Worm (Caenorhabditis elegans) whole organism, L2 larva: ENCODE measurements around the gene T26A5.2.

Experiments
- C34F6.9 ChIP-seq: fragments of 150-350 bp; optimal IDR thresholded peaks from 2 replicates; lab custom pipeline; 2014; ENCODE audit warnings: missing biosample characterization, missing genetic modification characterization
- F13H6.1 ChIP-seq: sonication (generic microtip); optimal IDR thresholded peaks from 2 replicates; lab custom pipeline; 2016; ENCODE audit warnings: missing genetic modification characterization, missing compliant biosample characterization
- R02D3.7 ChIP-seq: fragments of 150-350 bp; optimal IDR thresholded peaks from 2 replicates; lab custom pipeline; 2014; ENCODE audit warnings: missing biosample characterization, missing genetic modification characterization
- Y55F3AM.14 ChIP-seq: fragments of 200-800 bp; sonication (Bioruptor generic); optimal IDR thresholded peaks from 2 replicates; lab custom pipeline; 2018; ENCODE audit warnings: mild to moderate bottlenecking, missing genetic modification characterization, missing compliant biosample characterization
- ZK546.5 ChIP-seq: sonication (generic microtip); optimal IDR thresholded peaks from 2 replicates; lab custom pipeline; 2017; ENCODE audit warnings: missing biosample characterization, missing genetic modification characterization
- alr-1 ChIP-seq: fragments of 150-350 bp; optimal IDR thresholded peaks from 2 replicates; lab custom pipeline; 2014; ENCODE audit warnings: missing biosample characterization, missing genetic modification characterization
- aly-2 ChIP-seq: fragments of 150-350 bp; optimal IDR thresholded peaks from 2 replicates; lab custom pipeline; 2014; ENCODE audit warnings: missing biosample characterization, missing genetic modification characterization
- ama-1 ChIP-seq: fragments of 150-350 bp; optimal IDR thresholded peaks from 2 replicates; lab custom pipeline; 2018; ENCODE audit warnings: inconsistent platforms
- blmp-1 ChIP-seq: sonication (generic microtip); optimal IDR thresholded peaks from 2 replicates; lab custom pipeline; 2017; ENCODE audit warnings: missing genetic modification characterization, mild to moderate bottlenecking, missing compliant biosample characterization, antibody characterized with exemption, moderate library complexity; ENCODE audit not compliant: insufficient read depth
- ceh-16 ChIP-seq: fragments of 150-350 bp; optimal IDR thresholded peaks from 2 replicates; lab custom pipeline; 2014; ENCODE audit warnings: missing biosample characterization, missing genetic modification characterization
- ceh-82 ChIP-seq: fragments of 150-350 bp; optimal IDR thresholded peaks from 2 replicates; lab custom pipeline; 2014; ENCODE audit warnings: missing biosample characterization, missing genetic modification characterization
- crh-2 ChIP-seq: sonication (generic microtip); optimal IDR thresholded peaks from 2 replicates; lab custom pipeline; 2017; ENCODE audit warnings: missing biosample characterization, missing genetic modification characterization
- egl-27 ChIP-seq: sonication (generic microtip); optimal IDR thresholded peaks from 3 replicates; lab custom pipeline; 2017; ENCODE audit warnings: missing biosample characterization, missing genetic modification reagents, missing genetic modification characterization
- elt-1 ChIP-seq: fragments of 150-350 bp; optimal IDR thresholded peaks from 2 replicates; lab custom pipeline; 2014; ENCODE audit warnings: missing biosample characterization, missing genetic modification characterization
- elt-3 ChIP-seq: sonication (generic microtip); optimal IDR thresholded peaks from 2 replicates; lab custom pipeline; 2017; ENCODE audit warnings: missing biosample characterization, missing genetic modification characterization
- fos-1 ChIP-seq: fragments of 150-350 bp; optimal IDR thresholded peaks from 2 replicates; lab custom pipeline; 2014; ENCODE audit warnings: missing biosample characterization, missing genetic modification characterization
- gmeb-1 ChIP-seq: fragments of 150-350 bp; optimal IDR thresholded peaks from 2 replicates; lab custom pipeline; 2014; ENCODE audit warnings: missing biosample characterization, missing genetic modification characterization
- lin-11 ChIP-seq: fragments of 150-350 bp; sonication (generic microtip); optimal IDR thresholded peaks from 2 replicates; lab custom pipeline; 2014; ENCODE audit warnings: missing biosample characterization, missing genetic modification characterization, inconsistent platforms, mixed read lengths
- lin-13 ChIP-seq: fragments of 150-350 bp; optimal IDR thresholded peaks from 2 replicates; lab custom pipeline; 2014; ENCODE audit warnings: missing biosample characterization, missing genetic modification reagents, missing genetic modification characterization
- lin-39 ChIP-seq: fragments of 150-350 bp; optimal IDR thresholded peaks from 2 replicates; lab custom pipeline; 2014; ENCODE audit warnings: missing biosample characterization, missing genetic modification reagents, missing genetic modification characterization
- lsy-2 ChIP-seq, 2 experiments: fragments of 150-350 bp in 1 of 2; sonication (generic microtip) in 1 of 2; optimal IDR thresholded peaks; 2 replicates each; lab custom pipeline; 2014 to 2017; ENCODE audit warnings: missing biosample characterization in 2 of 2, missing genetic modification characterization in 2 of 2
- mab-5 ChIP-seq: fragments of 150-350 bp; optimal IDR thresholded peaks from 2 replicates; lab custom pipeline; 2014; ENCODE audit warnings: missing biosample characterization, missing genetic modification characterization
- mbf-1 ChIP-seq: sonication (generic microtip); optimal IDR thresholded peaks from 2 replicates; lab custom pipeline; 2017; ENCODE audit warnings: missing biosample characterization, missing genetic modification characterization
- mdl-1 ChIP-seq, 2 experiments: fragments of 150-350 bp in 1 of 2; sonication (generic microtip) in 1 of 2; optimal IDR thresholded peaks; 2 replicates each; lab custom pipeline; 2017; ENCODE audit warnings: missing biosample characterization in 2 of 2, missing genetic modification characterization in 2 of 2
- nhr-10 ChIP-seq: sonication (generic microtip); optimal IDR thresholded peaks from 2 replicates; lab custom pipeline; 2017; ENCODE audit warnings: missing biosample characterization, missing genetic modification characterization
- nhr-11 ChIP-seq: fragments of 150-350 bp; optimal IDR thresholded peaks from 2 replicates; lab custom pipeline; 2014; ENCODE audit warnings: missing biosample characterization, missing genetic modification characterization
- nhr-12 ChIP-seq: fragments of 150-350 bp; optimal IDR thresholded peaks from 2 replicates; lab custom pipeline; 2014; ENCODE audit warnings: missing biosample characterization, missing genetic modification characterization
- nhr-129 ChIP-seq: fragments of 150-350 bp; optimal IDR thresholded peaks from 2 replicates; lab custom pipeline; 2014; ENCODE audit warnings: missing biosample characterization, missing genetic modification characterization
- nhr-21 ChIP-seq: fragments of 150-350 bp; optimal IDR thresholded peaks from 2 replicates; lab custom pipeline; 2014; ENCODE audit warnings: missing biosample characterization, missing genetic modification characterization
- nhr-23 ChIP-seq: fragments of 150-350 bp; optimal IDR thresholded peaks from 2 replicates; lab custom pipeline; 2014; ENCODE audit warnings: missing biosample characterization, missing genetic modification reagents, missing genetic modification characterization
- nhr-237 ChIP-seq: fragments of 150-350 bp; optimal IDR thresholded peaks from 2 replicates; lab custom pipeline; 2014; ENCODE audit warnings: missing biosample characterization, missing genetic modification characterization
- nhr-25 ChIP-seq: fragments of 150-350 bp; sonication (generic microtip); optimal IDR thresholded peaks from 3 replicates; lab custom pipeline; 2014; ENCODE audit warnings: missing biosample characterization, missing genetic modification characterization
- nhr-6 ChIP-seq: fragments of 150-350 bp; optimal IDR thresholded peaks from 2 replicates; lab custom pipeline; 2014; ENCODE audit warnings: missing biosample characterization, missing genetic modification characterization
- nhr-77 ChIP-seq: fragments of 150-350 bp; optimal IDR thresholded peaks from 2 replicates; lab custom pipeline; 2014; ENCODE audit warnings: missing biosample characterization, missing genetic modification characterization
- peb-1 ChIP-seq: fragments of 150-350 bp; optimal IDR thresholded peaks from 2 replicates; lab custom pipeline; 2014; ENCODE audit warnings: missing biosample characterization, missing genetic modification characterization
- sem-4 ChIP-seq: fragments of 150-350 bp; optimal IDR thresholded peaks from 2 replicates; lab custom pipeline; 2014; ENCODE audit warnings: missing biosample characterization, missing genetic modification reagents, missing genetic modification characterization
- skn-1 ChIP-seq: sonication (generic microtip); optimal IDR thresholded peaks from 2 replicates; lab custom pipeline; 2017; ENCODE audit warnings: missing biosample characterization, missing genetic modification characterization
- sma-3 ChIP-seq: sonication (generic microtip); optimal IDR thresholded peaks from 2 replicates; lab custom pipeline; 2016; ENCODE audit warnings: missing genetic modification reagents, missing genetic modification characterization, missing compliant biosample characterization
- sma-9 ChIP-seq, 2 experiments: fragments of 150-350 bp in 1 of 2; sonication (generic microtip) in 1 of 2; optimal IDR thresholded peaks; 2 replicates each; lab custom pipeline; 2014 to 2016; ENCODE audit warnings: missing genetic modification characterization in 2 of 2, mild to moderate bottlenecking in 1 of 2, missing biosample characterization in 1 of 2, missing compliant biosample characterization in 1 of 2, missing genetic modification reagents in 1 of 2, moderate library complexity in 1 of 2
- snpc-4 ChIP-seq: fragments of 150-350 bp; optimal IDR thresholded peaks from 2 replicates; lab custom pipeline; 2014; ENCODE audit warnings: missing biosample characterization, missing genetic modification characterization
- unc-39 ChIP-seq: fragments of 150-350 bp; optimal IDR thresholded peaks from 2 replicates; lab custom pipeline; 2014; ENCODE audit warnings: missing biosample characterization, missing genetic modification characterization
- unc-55 ChIP-seq: fragments of 150-350 bp; sonication (generic microtip); optimal IDR thresholded peaks from 3 replicates; lab custom pipeline; 2014; ENCODE audit warnings: missing biosample characterization, missing genetic modification reagents, missing genetic modification characterization
- unc-62 ChIP-seq: fragments of 150-350 bp; optimal IDR thresholded peaks from 2 replicates; lab custom pipeline; 2014; ENCODE audit warnings: missing biosample characterization, missing genetic modification reagents, missing genetic modification characterization
- zag-1 ChIP-seq: fragments of 150-350 bp; optimal IDR thresholded peaks from 2 replicates; lab custom pipeline; 2014; ENCODE audit warnings: missing biosample characterization, missing genetic modification characterization
- ztf-1 ChIP-seq: fragments of 200-800 bp; sonication (Bioruptor generic); conservative IDR thresholded peaks from 2 replicates; pipeline ENCODE4 v1.3.6; 2022; ENCODE audit warnings: missing genetic modification characterization, missing compliant biosample characterization
- ztf-11 ChIP-seq: sonication (generic microtip); optimal IDR thresholded peaks from 2 replicates; lab custom pipeline; 2017; ENCODE audit warnings: missing biosample characterization, missing genetic modification characterization
- ztf-4 ChIP-seq: fragments of 150-350 bp; optimal IDR thresholded peaks from 2 replicates; lab custom pipeline; 2014; ENCODE audit warnings: missing biosample characterization, missing genetic modification characterization

The T26A5.2 gene

DNA sequence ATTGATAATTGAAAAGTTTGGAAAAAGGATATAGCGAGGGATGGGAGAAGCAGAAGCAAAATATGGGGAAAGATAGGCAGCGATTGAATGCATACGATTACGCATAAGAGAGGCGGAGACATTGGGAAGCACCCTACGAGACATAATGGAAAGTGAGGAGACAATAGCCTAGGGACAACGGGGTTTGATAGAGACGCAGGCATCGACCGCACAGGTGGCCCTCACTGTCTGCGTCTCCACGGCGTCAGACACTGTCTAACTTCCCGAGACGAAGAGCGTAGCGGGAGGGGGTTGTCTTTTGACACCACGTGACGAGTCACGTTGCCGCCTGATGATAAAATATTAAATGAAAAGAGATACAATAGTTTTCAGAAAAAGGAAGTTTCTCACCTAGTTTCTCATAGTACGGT, 46.1 kb upstream of the T26A5.2 start:
- TF ChIP-seq nhr-77 (tag; lab: Kevin White, UChicago) (no peak), blmp-1 (tag; lab: Kevin White, UChicago) (peak; percentile 83), nhr-11 (tag; lab: Kevin White, UChicago) (no peak), ztf-4 (tag; lab: Kevin White, UChicago) (peak; percentile 35), lin-39 (no peak), gmeb-1 (tag; lab: Kevin White, UChicago) (peak; percentile 85), lsy-2 (tag; optimal IDR thresholded peaks at IDR 0.05; lab: Kevin White, UChicago) (peak; percentile 53 to 89), R02D3.7 (tag; lab: Kevin White, UChicago) (no peak), nhr-21 (tag; lab: Kevin White, UChicago) (peak; percentile 96), C34F6.9 (tag; lab: Kevin White, UChicago) (peak; percentile 88), mdl-1 (tag; optimal IDR thresholded peaks at IDR 0.05; lab: Kevin White, UChicago) (peak; percentile 95 to 97), crh-2 (tag; lab: Kevin White, UChicago) (peak; percentile 85), mbf-1 (tag; lab: Kevin White, UChicago) (no peak), zag-1 (tag; lab: Kevin White, UChicago) (peak; percentile 47), ceh-82 (tag; lab: Kevin White, UChicago) (peak; percentile 55), nhr-6 (peak; percentile 50), aly-2 (tag; lab: Kevin White, UChicago) (no peak), egl-27 (peak; percentile 42), fos-1 (peak; percentile 58), lin-13 (GFP tag; lab: Kevin White, UChicago) (peak; percentile 59), F13H6.1 (tag; lab: Kevin White, UChicago) (peak; percentile 94), elt-1 (peak; percentile 1), sem-4 (peak; percentile 81), snpc-4 (tag; lab: Kevin White, UChicago) (no peak), nhr-12 (tag; lab: Kevin White, UChicago) (no peak), alr-1 (tag; lab: Kevin White, UChicago) (no peak), ama-1 (lab: Kevin White, UChicago) (no peak), unc-39 (tag; lab: Kevin White, UChicago) (no peak), ztf-11 (no peak), ZK546.5 (tag; lab: Kevin White, UChicago) (peak; percentile 24), skn-1 (tag; lab: Kevin White, UChicago) (no peak), ceh-16 (tag; lab: Kevin White, UChicago) (peak; percentile 53), sma-3 (GFP tag; lab: Kevin White, UChicago) (peak; percentile 95), mab-5 (peak; percentile 83), nhr-129 (tag; lab: Kevin White, UChicago) (peak; percentile 44), lin-11 (tag; lab: Kevin White, UChicago) (peak; percentile 71), nhr-23 (tag; lab: Kevin White, UChicago) (no peak), ztf-1 (GFP tag; lab: Robert Waterston, UW) (no peak), peb-1 (no peak), unc-62 (GFP tag; lab: Kevin White, UChicago) (peak; percentile 66), sma-9 (GFP tag; optimal IDR thresholded peaks at IDR 0.05; lab: Kevin White, UChicago) (peak; percentile 97), sma-9 (tag; optimal IDR thresholded peaks at IDR 0.05; lab: Kevin White, UChicago) (no peak), nhr-25 (peak; percentile 92), Y55F3AM.14 (GFP tag; lab: Kevin White, UChicago) (peak; percentile 89), unc-55 (GFP tag; lab: Kevin White, UChicago) (peak; percentile 63), nhr-10 (tag; lab: Kevin White, UChicago) (peak; percentile 46), nhr-237 (tag; lab: Kevin White, UChicago) (no peak), elt-3 (tag; lab: Kevin White, UChicago) (no peak)
